Worm (Caenorhabditis elegans) whole organism, L4 larva: ENCODE results near the gene C17G10.6.

Experiments used
- aha-1 ChIP-seq: fragments of 150-350 bp; peaks from one replicate; lab custom pipeline; 2014; ENCODE audit warnings: missing biosample characterization, missing genetic modification characterization
- daf-16 ChIP-seq, 3 experiments: sonication (generic microtip); optimal IDR thresholded peaks; 2 replicates each; lab custom pipeline; 2016 to 2017; ENCODE audit warnings: missing genetic modification characterization in 3 of 3, missing genetic modification reagents in 3 of 3, mild to moderate bottlenecking in 2 of 3, missing compliant biosample characterization in 2 of 3, missing biosample characterization in 1 of 3, moderate library complexity in 1 of 3
- mdl-1 ChIP-seq, 2 experiments: fragments of 150-350 bp in 1 of 2; sonication (generic microtip) in 1 of 2; optimal IDR thresholded peaks; 2 replicates each; lab custom pipeline; 2014 to 2017; ENCODE audit warnings: missing biosample characterization in 2 of 2, missing genetic modification characterization in 2 of 2

ce11 chrII:5578714-5579113, 24.4 kb downstream of the C17G10.6 start:
- TF ChIP-seq daf-16 (GFP tag; optimal IDR thresholded peaks at IDR 0.05; lab: Kevin White, UChicago), result no peak
- TF ChIP-seq daf-16 (tag; optimal IDR thresholded peaks at IDR 0.05; lab: Kevin White, UChicago), result no peak
- no peak for TF ChIP-seq mdl-1 (tag; optimal IDR thresholded peaks at IDR 0.05; lab: Kevin White, UChicago)
- no peak for TF ChIP-seq aha-1 (tag; lab: Kevin White, UChicago)
